Fruit fly (Drosophila melanogaster) whole organism, adult: ENCODE data around the gene hid.

Experiments
- CG12768 ChIP-seq: fragments of 200-800 bp; sonication (Bioruptor generic); optimal IDR thresholded peaks from 2 replicates; lab custom pipeline; 2017; ENCODE audit warnings: missing biosample characterization, missing genetic modification characterization, mild to moderate bottlenecking, moderate library complexity, missing genetic modification reagents
- CG14711 ChIP-seq: fragments of 200-800 bp; sonication (Bioruptor generic); optimal IDR thresholded peaks from 2 replicates; lab custom pipeline; 2018; ENCODE audit warnings: missing biosample characterization, mild to moderate bottlenecking, missing genetic modification characterization, moderate library complexity
- Clk ChIP-seq: fragments of 200-800 bp; sonication (Bioruptor generic); optimal IDR thresholded peaks from 2 replicates; lab custom pipeline; 2017; ENCODE audit warnings: missing biosample characterization, missing genetic modification characterization
- Hr96 ChIP-seq: fragments of 200-800 bp; sonication (Bioruptor generic); optimal IDR thresholded peaks from 2 replicates; lab custom pipeline; 2016; ENCODE audit warnings: missing biosample characterization, missing genetic modification characterization
- cic ChIP-seq: fragments of 200-800 bp; sonication (Bioruptor generic); optimal IDR thresholded peaks from 2 replicates; lab custom pipeline; 2017; ENCODE audit warnings: missing biosample characterization, mild to moderate bottlenecking, missing genetic modification characterization, moderate library complexity
- ovo ChIP-seq: fragments of 200-800 bp; sonication (Bioruptor generic); optimal IDR thresholded peaks from 2 replicates; lab custom pipeline; 2016; ENCODE audit warnings: missing biosample characterization, missing genetic modification characterization

dm6 chr3L:18166977-18167528, 18.4 kb downstream of the hid start:
- TF ChIP-seq CG14711 (tag; lab: Kevin White, UChicago) (peak; percentile 9), ovo (no peak), cic (GFP tag; lab: Kevin White, UChicago) (no peak), Clk (GFP tag; lab: Kevin White, UChicago) (no peak), CG12768 (GFP tag; lab: Kevin White, UChicago) (no peak), Hr96 (no peak)
